Worm (Caenorhabditis elegans): Measurements from ENCODE around the gene C37E2.2.

C37E2.2 gene

DNA sequence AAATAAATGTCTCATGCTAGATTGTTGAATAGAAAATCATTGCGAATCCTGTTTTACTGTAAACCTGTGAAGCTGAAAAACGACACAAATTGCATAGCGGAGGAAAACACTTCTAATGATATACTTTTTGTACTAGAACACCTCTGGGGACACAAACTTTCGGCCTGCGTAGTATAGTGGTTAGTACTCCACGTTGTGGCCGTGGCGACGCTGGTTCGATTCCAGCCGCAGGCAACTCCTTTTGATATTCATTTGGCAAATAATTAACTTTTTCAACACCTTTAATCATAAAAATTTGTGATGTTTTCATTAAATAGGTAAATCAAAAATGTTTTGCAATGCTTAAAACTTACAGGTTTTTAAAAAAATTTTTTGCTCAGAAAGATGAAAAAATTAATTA lies 41.0 kb upstream of the C37E2.2 start (continued):
- TF ChIP-seq dpl-1 (GFP tag; optimal IDR thresholded peaks at IDR 0.05) (no peak), hmg-1.2 (GFP tag; IDR thresholded peaks at IDR 0.05) (peak; percentile 66), akir-1 (GFP tag; optimal IDR thresholded peaks at IDR 0.05) (no peak)

DNA sequence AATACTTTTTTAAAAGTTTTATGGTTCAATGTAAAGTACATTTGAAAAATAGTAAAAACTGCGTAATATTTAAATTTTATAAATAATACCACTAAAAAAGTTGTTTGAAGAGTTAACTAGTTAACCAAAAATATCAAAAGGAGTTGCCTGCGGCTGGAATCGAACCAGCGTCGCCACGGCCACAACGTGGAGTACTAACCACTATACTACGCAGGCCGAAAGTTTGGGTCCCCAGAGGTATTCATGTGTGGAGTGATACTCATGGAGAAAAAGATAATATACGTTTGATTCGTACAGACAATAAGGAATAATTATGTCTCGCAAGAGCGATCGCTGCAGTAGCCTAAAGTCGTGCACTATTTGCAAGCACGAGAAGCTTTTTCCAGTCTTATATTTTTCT lies 39.0 kb upstream of the C37E2.2 start:
- peak; percentile 52; the same call in 1 of the 2 replicates for TF ChIP-seq nfyb-1 (GFP tag; IDR thresholded peaks at IDR 0.05)
- 0 out of 2 replicates have a peak, but pooled peaks have one; percentile 40 for TF ChIP-seq ekl-4 (GFP tag; IDR thresholded peaks at IDR 0.05)
- 0 out of 2 replicates have a peak, but pooled peaks have one; percentile 29 for TF ChIP-seq madf-6 (GFP tag; IDR thresholded peaks at IDR 0.05)
- peak; percentile 88 for TF ChIP-seq D2030.7 (GFP tag; IDR thresholded peaks at IDR 0.05)
- peak; percentile 90 for TF ChIP-seq tbp1 (GFP tag; optimal IDR thresholded peaks at IDR 0.05)
- TF ChIP-seq rpc-1 (optimal IDR thresholded peaks at IDR 0.05): peak; percentile 47
- peak; percentile 67 for TF ChIP-seq rpc-1 (tag; optimal IDR thresholded peaks at IDR 0.05)
- TF ChIP-seq snpc-4 (GFP tag; optimal IDR thresholded peaks at IDR 0.05): peak; percentile 1
- peak in 1 of 4 experiments; percentile 49 for TF ChIP-seq snpc-4 (tag; optimal IDR thresholded peaks at IDR 0.05)
- TF ChIP-seq dox-1 (GFP tag; IDR thresholded peaks at IDR 0.05): peak; percentile 58
- peak; percentile 70 for TF ChIP-seq B0261.1 (tag; optimal IDR thresholded peaks at IDR 0.05)
- TF ChIP-seq egrh-3 (GFP tag; IDR thresholded peaks at IDR 0.05): 0 out of 2 replicates have a peak, but pooled peaks have one; percentile 12
- TF ChIP-seq hmg-1.2 (GFP tag; IDR thresholded peaks at IDR 0.05): peak; percentile 59
- TF ChIP-seq pbrm-1 (GFP tag; IDR thresholded peaks at IDR 0.05): peak; percentile 90
- peak; percentile 77 for TF ChIP-seq lin-26 (GFP tag; IDR thresholded peaks at IDR 0.05)
- TF ChIP-seq attf-6 (GFP tag; IDR thresholded peaks at IDR 0.05): 0 out of 2 replicates have a peak, but pooled peaks have one; percentile 34
- 0 out of 2 replicates have a peak, but pooled peaks have one; percentile 16 for TF ChIP-seq mcd-1 (GFP tag; IDR thresholded peaks at IDR 0.05)

DNA sequence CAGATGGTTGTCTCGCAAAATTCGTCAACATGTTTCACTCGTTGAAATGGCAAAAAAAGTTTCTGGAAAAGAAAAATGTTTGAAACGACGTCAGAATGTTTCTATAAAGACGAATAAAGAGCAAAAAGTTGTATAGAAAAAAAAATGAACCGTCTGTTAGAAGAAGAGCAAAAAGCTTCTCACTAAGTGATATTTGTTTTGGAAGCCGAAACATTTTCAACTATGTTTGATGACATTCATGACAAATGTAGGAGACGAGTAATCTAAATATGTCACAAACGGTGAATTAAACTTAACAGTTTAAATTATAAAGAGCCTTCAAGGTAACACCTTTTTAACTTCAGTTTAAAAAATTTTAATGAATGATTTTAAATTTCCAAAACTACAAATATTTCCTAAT lies 35.8 kb upstream of the C37E2.2 start, which contains the start of gene nkat-1:
TSS of gene nkat-1 (minus strand) at position 101 of the 400 bp plus-strand sequence.
- TF ChIP-seq bed-2 (GFP tag; IDR thresholded peaks at IDR 0.05) (no peak), lin-26 (GFP tag; IDR thresholded peaks at IDR 0.05) (no peak), rpc-1 (optimal IDR thresholded peaks at IDR 0.05) (no peak), rpc-1 (tag; optimal IDR thresholded peaks at IDR 0.05) (no peak), ceh-100 (GFP tag; IDR thresholded peaks at IDR 0.05) (no peak), xnd-1 (tag; optimal IDR thresholded peaks at IDR 0.05) (no peak), ztf-18 (tag; optimal IDR thresholded peaks at IDR 0.05) (no peak), ztf-26 (tag; optimal IDR thresholded peaks at IDR 0.05) (no peak), C17E4.6 (GFP tag; IDR thresholded peaks at IDR 0.05) (no peak), lin-54 (GFP tag; optimal IDR thresholded peaks at IDR 0.05) (no peak), tbp1 (GFP tag; optimal IDR thresholded peaks at IDR 0.05) (no peak), C06A6.2 (GFP tag; conservative IDR thresholded peaks at IDR 0.05) (no peak)

- TF ChIP-seq die-1 (tag; optimal IDR thresholded peaks at IDR 0.05): no peak
- no peak for TF ChIP-seq ceh-40 (GFP tag; IDR thresholded peaks at IDR 0.05)
- no peak for TF ChIP-seq lin-54 (GFP tag; optimal IDR thresholded peaks at IDR 0.05)
- no peak for TF ChIP-seq T07F8.4 (tag; optimal IDR thresholded peaks at IDR 0.05)
- no peak for TF ChIP-seq dpff-1 (tag; optimal IDR thresholded peaks at IDR 0.05)
- TF ChIP-seq chd-7 (tag; optimal IDR thresholded peaks at IDR 0.05): no peak
- no peak for TF ChIP-seq F55B11.4 (tag; optimal IDR thresholded peaks at IDR 0.05; ENCODE audit: borderline replicate concordance, insufficient read depth)
- no peak for TF ChIP-seq aptf-3 (GFP tag; IDR thresholded peaks at IDR 0.05)
- TF ChIP-seq pha-4 (tag; optimal IDR thresholded peaks at IDR 0.05): no peak
- TF ChIP-seq lsl-1 (GFP tag; optimal IDR thresholded peaks at IDR 0.05): no peak
- TF ChIP-seq lir-1 (GFP tag; conservative IDR thresholded peaks at IDR 0.05): no peak
- no peak for TF ChIP-seq Y79H2A.3 (GFP tag; conservative IDR thresholded peaks at IDR 0.05)
- no peak for TF ChIP-seq mcd-1 (GFP tag; IDR thresholded peaks at IDR 0.05)
Observed at ce11 chrX:14141344-14141841, 34.4 kb upstream of the C37E2.2 start.

Measured in whole organism, young adult.